Worm (Caenorhabditis elegans) whole organism, dauer: ENCODE data around the gene fard-1.

Source experiments
- unc-62 ChIP-seq: sonication (generic microtip); optimal IDR thresholded peaks from 2 replicates; lab custom pipeline; 2017; ENCODE audit warnings: missing biosample characterization, missing genetic modification reagents, missing genetic modification characterization

Gene fard-1

DNA sequence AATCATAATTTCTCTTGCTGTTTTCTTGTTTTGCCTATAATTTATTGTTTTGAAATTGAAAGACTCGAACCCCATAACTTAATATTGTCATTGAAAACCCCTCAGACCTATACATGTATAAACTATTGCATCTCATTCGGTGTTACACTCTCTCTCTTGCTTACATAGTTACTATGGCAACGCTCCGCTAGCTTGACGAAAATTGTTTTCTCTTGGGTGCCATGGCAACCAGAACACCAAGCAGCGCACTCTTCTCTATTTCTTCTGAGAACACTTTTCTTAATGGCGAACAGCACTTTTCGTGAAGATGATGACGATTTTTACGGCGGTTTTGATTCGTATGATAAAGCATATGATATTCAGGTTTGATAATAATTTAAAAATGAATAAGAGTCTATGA is 50.8 kb downstream of the fard-1 start, which contains the start of gene osm-5:
TSS of gene osm-5 (plus strand) at position 268 of the 400 bp plus-strand sequence.
- TF ChIP-seq unc-62 (GFP tag; lab: Kevin White, UChicago), result no peak
